Worm (Caenorhabditis elegans) whole organism, L1 larva: ENCODE results near the gene srw-3.

ENCODE experiments used
- alr-1 ChIP-seq: fragments of 200-800 bp; sonication (Bioruptor generic); optimal IDR thresholded peaks from 2 replicates; lab custom pipeline; 2018; ENCODE audit warnings: borderline replicate concordance, mild to moderate bottlenecking, missing genetic modification characterization, missing compliant biosample characterization
- pqm-1 ChIP-seq: sonication (generic microtip); optimal IDR thresholded peaks from 3 replicates; lab custom pipeline; 2017; ENCODE audit warnings: missing biosample characterization, missing genetic modification characterization

DNA sequence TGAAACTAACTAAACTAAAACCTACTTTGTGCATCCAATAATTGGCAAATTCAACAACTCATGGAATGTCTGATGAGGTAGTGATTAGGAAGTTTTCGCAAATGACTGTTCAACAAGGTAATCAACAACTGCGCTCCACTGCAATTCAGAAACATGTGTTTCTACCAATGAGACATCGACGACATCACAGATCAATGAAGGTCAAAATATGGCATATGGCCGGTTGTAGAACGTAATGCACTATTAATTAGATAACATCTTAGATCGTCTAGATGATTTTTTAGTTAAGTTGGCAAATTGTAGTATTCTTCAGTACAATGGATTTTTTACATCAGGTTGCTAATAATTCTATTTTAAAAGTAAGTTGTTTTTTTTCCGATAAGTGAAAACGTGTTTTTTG lies 19.2 kb upstream of the srw-3 start, which contains the start of the genes nhr-94 and nhr-152:
- TF ChIP-seq pqm-1 (tag; lab: Kevin White, UChicago) = no peak
- TF ChIP-seq alr-1 (tag; lab: Kevin White, UChicago) = no peak
